Fruit fly (Drosophila melanogaster) whole organism: ENCODE data around the gene CG3434.

Experiments
- CG8478 ChIP-seq: fragments of >200 bp; optimal IDR thresholded peaks from 2 replicates; lab custom pipeline; 2018; ENCODE audit warnings: inconsistent platforms
- Dll ChIP-seq: fragments of >200 bp; optimal IDR thresholded peaks from 2 replicates; lab custom pipeline; 2017
- EcR ChIP-seq, 2 experiments: fragments of >200 bp; optimal IDR thresholded peaks; 2 replicates each; lab custom pipeline; 2017; ENCODE audit warnings: missing biosample characterization in 2 of 2, missing genetic modification characterization in 2 of 2, missing genetic modification reagents in 2 of 2
- pan ChIP-seq: fragments of >200 bp; optimal IDR thresholded peaks from 2 replicates; lab custom pipeline; 2017
- psq ChIP-seq: fragments of >200 bp; optimal IDR thresholded peaks from 2 replicates; lab custom pipeline; 2017
- usp ChIP-seq: fragments of >200 bp; optimal IDR thresholded peaks from 2 replicates; lab custom pipeline; 2017; ENCODE audit warnings: missing biosample characterization, missing genetic modification characterization, mixed read lengths

dm6 chr3L:9466595-9466994 is 6.0 kb upstream of the CG3434 start:
- TF ChIP-seq pan (lab: Kevin White, UChicago) = no peak
- no peak for TF ChIP-seq psq (lab: Kevin White, UChicago)
- TF ChIP-seq usp (GFP tag; lab: Kevin White, UChicago) = no peak
- no peak for TF ChIP-seq CG8478 (lab: Kevin White, UChicago)
- no peak for TF ChIP-seq EcR (GFP tag; optimal IDR thresholded peaks at IDR 0.05; lab: Kevin White, UChicago)
- no peak for TF ChIP-seq Dll (lab: Kevin White, UChicago)
